Worm (Caenorhabditis elegans): Measurements from ENCODE around the gene T01B6.1.

ce11 chrX:2347962-2348361 is 12.5 kb downstream of the T01B6.1 start:
- TF ChIP-seq tra-1 (GFP tag; IDR thresholded peaks at IDR 0.05) (no peak), ceh-20 (GFP tag; IDR thresholded peaks at IDR 0.05) (no peak), daf-16 (GFP tag; optimal IDR thresholded peaks at IDR 0.05) (no peak), daf-16 (tag; optimal IDR thresholded peaks at IDR 0.05) (no peak), ama-1 (optimal IDR thresholded peaks at IDR 0.05) (no peak), zag-1 (tag; optimal IDR thresholded peaks at IDR 0.05) (no peak), mxl-2 (GFP tag; conservative IDR thresholded peaks at IDR 0.05) (no peak), mep-1 (tag; optimal IDR thresholded peaks at IDR 0.05) (no peak), snpc-4 (tag; optimal IDR thresholded peaks at IDR 0.05) (no peak), F37D6.2 (tag; optimal IDR thresholded peaks at IDR 0.05) (no peak)

All from whole organism, L4 larva.